Worm (Caenorhabditis elegans): ENCODE measurements around the gene ZK177.2.

ce11 chrII:5517643-5518042, 1.4 kb upstream of the ZK177.2 start, which contains the start of gene ZK177.9:
- no peak for TF ChIP-seq pqm-1 (tag; optimal IDR thresholded peaks at IDR 0.05)
- TF ChIP-seq ceh-82 (tag; optimal IDR thresholded peaks at IDR 0.05): no peak
- no peak for TF ChIP-seq ces-1 (GFP tag; optimal IDR thresholded peaks at IDR 0.05)
- TF ChIP-seq nhr-11 (tag; optimal IDR thresholded peaks at IDR 0.05): no peak
- TF ChIP-seq alr-1 (tag; optimal IDR thresholded peaks at IDR 0.05; ENCODE audit: borderline replicate concordance): no peak
- no peak for TF ChIP-seq nhr-77 (tag; optimal IDR thresholded peaks at IDR 0.05)
- no peak for TF ChIP-seq F16B12.6 (tag; optimal IDR thresholded peaks at IDR 0.05)
